Worm (Caenorhabditis elegans): ENCODE data around the gene F28B4.1.

Gene F28B4.1

DNA sequence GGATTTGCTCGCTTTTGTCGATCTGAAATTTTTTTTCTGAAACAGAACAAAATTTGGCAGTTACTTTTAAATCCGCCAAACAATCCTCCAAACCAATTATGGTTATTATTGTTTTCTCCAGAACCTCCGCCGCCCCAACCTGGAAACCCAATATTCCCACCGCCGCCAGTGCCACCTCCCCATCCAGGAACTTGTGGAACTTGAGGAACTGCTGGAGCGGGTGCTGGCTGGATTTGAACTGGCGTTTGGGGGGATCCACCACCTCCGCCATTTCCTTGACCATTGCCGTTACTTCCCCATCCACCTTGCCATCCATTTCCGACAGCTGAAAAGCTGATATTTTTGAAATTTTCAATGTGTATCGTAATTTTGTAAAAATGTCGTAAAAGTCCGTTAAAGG lies 42.9 kb downstream of the F28B4.1 start:
- no peak for TF ChIP-seq nhr-11 (tag; optimal IDR thresholded peaks at IDR 0.05)
- TF ChIP-seq nhr-23 (tag; optimal IDR thresholded peaks at IDR 0.05): no peak
- TF ChIP-seq nhr-6 (tag; optimal IDR thresholded peaks at IDR 0.05): no peak
- no peak for TF ChIP-seq blmp-1 (tag; optimal IDR thresholded peaks at IDR 0.05; ENCODE audit: insufficient read depth)

DNA sequence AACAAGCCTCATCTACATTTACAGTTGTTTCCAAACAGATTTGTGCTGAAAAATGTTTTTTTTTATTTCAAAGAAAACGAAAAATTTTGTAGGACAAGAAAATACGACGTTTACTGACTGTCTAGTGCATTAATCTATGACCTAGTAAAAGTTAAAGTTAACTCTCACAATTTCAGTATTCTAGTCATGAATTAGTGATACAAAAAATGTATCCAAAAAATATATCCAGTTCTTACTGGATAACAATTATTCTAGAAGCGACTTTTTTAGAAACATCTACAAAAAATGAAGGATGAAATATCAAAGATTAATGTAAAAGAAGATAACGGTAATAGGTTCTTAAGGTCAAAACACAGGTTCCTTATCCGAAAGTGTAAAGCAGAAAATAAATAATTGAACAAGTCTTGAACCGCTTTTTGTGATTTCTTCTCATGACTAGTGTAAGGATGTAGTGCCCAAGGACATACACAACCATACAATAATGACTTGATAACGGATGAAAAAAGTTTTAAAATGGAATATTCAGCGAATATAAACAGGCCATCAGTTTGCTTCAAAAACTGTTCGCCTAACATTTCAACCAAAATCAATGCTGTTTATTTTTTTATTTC lies 45.7 kb downstream of the F28B4.1 start, which contains the start of gene pqn-37:
TSS of gene pqn-37 (minus strand) at position 51 of the 611 bp plus-strand sequence.
- no peak for TF ChIP-seq C34F6.9 (tag; optimal IDR thresholded peaks at IDR 0.05)
- peak; percentile 64 for TF ChIP-seq nhr-25 (tag; optimal IDR thresholded peaks at IDR 0.05)

DNA sequence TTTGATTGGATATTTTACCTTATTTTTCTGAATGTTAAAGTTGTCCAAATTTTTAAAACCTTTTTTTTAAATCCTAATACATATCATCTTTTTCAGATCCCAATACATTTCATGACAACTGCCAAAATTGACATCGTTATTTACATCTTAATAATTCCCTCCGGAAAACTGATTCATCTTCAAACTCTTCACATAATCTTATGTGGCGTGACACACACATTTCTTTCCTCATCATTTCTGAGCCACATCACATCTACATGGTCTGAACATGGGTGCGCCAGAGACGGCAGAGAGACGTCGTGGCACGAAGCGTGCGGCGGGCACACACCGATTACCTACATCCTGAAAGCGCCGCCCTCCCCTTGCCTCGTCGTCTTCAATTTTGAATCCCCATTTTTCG lies 47.6 kb downstream of the F28B4.1 start, which contains the start of gene tba-9:
TSS of gene tba-9 (plus strand) at position 301 of the 400 bp plus-strand sequence.
- no peak for TF ChIP-seq lin-39 (tag; optimal IDR thresholded peaks at IDR 0.05)
- TF ChIP-seq F13H6.1 (tag; optimal IDR thresholded peaks at IDR 0.05): no peak
- no peak for TF ChIP-seq unc-62 (GFP tag; optimal IDR thresholded peaks at IDR 0.05)
- no peak for TF ChIP-seq nhr-10 (tag; optimal IDR thresholded peaks at IDR 0.05)
- TF ChIP-seq lin-11 (tag; optimal IDR thresholded peaks at IDR 0.05): no peak
- no peak for TF ChIP-seq dmd-4 (tag; optimal IDR thresholded peaks at IDR 0.05)
- TF ChIP-seq mdl-1 (tag; optimal IDR thresholded peaks at IDR 0.05): no peak
- TF ChIP-seq nhr-23 (tag; optimal IDR thresholded peaks at IDR 0.05): no peak
- TF ChIP-seq Y55F3AM.14 (GFP tag; optimal IDR thresholded peaks at IDR 0.05): no peak
- no peak for TF ChIP-seq nhr-11 (tag; optimal IDR thresholded peaks at IDR 0.05)

All from whole organism, L2 larva.